Fruit fly (Drosophila melanogaster) whole organism, prepupa: ENCODE measurements around the gene Mps1.

ENCODE experiments used
- Blimp-1 ChIP-seq: fragments of 200-800 bp; sonication (Bioruptor generic); optimal IDR thresholded peaks from 3 replicates; lab custom pipeline; 2017; ENCODE audit warnings: missing biosample characterization, missing genetic modification characterization, mild to moderate bottlenecking, moderate library complexity, missing genetic modification reagents
- CG10631 ChIP-seq: fragments of 200-800 bp; sonication (Bioruptor generic); optimal IDR thresholded peaks from 2 replicates; lab custom pipeline; 2016; ENCODE audit warnings: missing biosample characterization, missing genetic modification characterization
- CG11294 ChIP-seq: fragments of 200-800 bp; sonication (Bioruptor generic); IDR thresholded peaks from 2 replicates; pipeline ENCODE4 v1.3.6; 2022; ENCODE audit warnings: missing biosample characterization, missing genetic modification characterization
- CG11762 ChIP-seq: fragments of 200-800 bp; sonication (Bioruptor generic); optimal IDR thresholded peaks from 3 replicates; lab custom pipeline; 2016; ENCODE audit warnings: missing biosample characterization, missing genetic modification characterization; ENCODE audit not compliant: insufficient read depth
- CG15336 ChIP-seq: fragments of 200-800 bp; sonication (Bioruptor generic); IDR thresholded peaks from 2 replicates; pipeline ENCODE4 v1.3.6; 2022; ENCODE audit warnings: missing biosample characterization, missing genetic modification characterization
- CG1621 ChIP-seq: fragments of 200-800 bp; sonication (Bioruptor generic); optimal IDR thresholded peaks from 3 replicates; lab custom pipeline; 2018; ENCODE audit warnings: missing biosample characterization, mild to moderate bottlenecking, missing genetic modification characterization
- CG16779 ChIP-seq: fragments of 200-800 bp; sonication (Bioruptor generic); optimal IDR thresholded peaks from 3 replicates; lab custom pipeline; 2017; ENCODE audit warnings: missing biosample characterization, mild to moderate bottlenecking, missing genetic modification characterization
- CG3032 ChIP-seq: fragments of 200-800 bp; optimal IDR thresholded peaks from 2 replicates; lab custom pipeline; 2019; ENCODE audit warnings: missing biosample characterization, mild to moderate bottlenecking, missing genetic modification characterization, moderate library complexity
- CG31627 ChIP-seq: fragments of 200-800 bp; sonication (Bioruptor generic); optimal IDR thresholded peaks from 3 replicates; lab custom pipeline; 2016; ENCODE audit warnings: missing biosample characterization, missing genetic modification characterization
- CG32006 ChIP-seq: fragments of 200-800 bp; sonication (Bioruptor generic); optimal IDR thresholded peaks from 3 replicates; lab custom pipeline; 2017; ENCODE audit warnings: missing biosample characterization, mild to moderate bottlenecking, missing genetic modification characterization
- CG34406 ChIP-seq: fragments of 200-800 bp; sonication (Bioruptor generic); optimal IDR thresholded peaks from 3 replicates; lab custom pipeline; 2016; ENCODE audit warnings: missing biosample characterization, missing genetic modification characterization
- CG4318 ChIP-seq: fragments of 200-800 bp; sonication (Bioruptor generic); optimal IDR thresholded peaks from 3 replicates; lab custom pipeline; 2017; ENCODE audit warnings: missing biosample characterization, mild to moderate bottlenecking, missing genetic modification characterization
- CG6163 ChIP-seq: fragments of 200-800 bp; sonication (Bioruptor generic); IDR thresholded peaks from 3 replicates; pipeline ENCODE4 v1.3.6; 2022; ENCODE audit warnings: missing biosample characterization, missing genetic modification characterization
- CG6276 ChIP-seq: fragments of 200-800 bp; sonication (Bioruptor generic); optimal IDR thresholded peaks from 2 replicates; lab custom pipeline; 2017; ENCODE audit warnings: missing biosample characterization, mild to moderate bottlenecking, missing genetic modification characterization
- CG6792 ChIP-seq: fragments of 200-800 bp; sonication (Bioruptor generic); optimal IDR thresholded peaks from 3 replicates; lab custom pipeline; 2016; ENCODE audit warnings: missing biosample characterization, missing genetic modification characterization
- CG8319 ChIP-seq: fragments of 200-800 bp; sonication (Bioruptor generic); optimal IDR thresholded peaks from 3 replicates; lab custom pipeline; 2016; ENCODE audit warnings: missing biosample characterization, missing genetic modification characterization
- CG8632 ChIP-seq: fragments of 200-800 bp; sonication (Bioruptor generic); optimal IDR thresholded peaks from 3 replicates; lab custom pipeline; 2016; ENCODE audit warnings: missing biosample characterization, missing genetic modification characterization
- Eip75B ChIP-seq: fragments of 200-800 bp; sonication (Bioruptor generic); optimal IDR thresholded peaks from 3 replicates; lab custom pipeline; 2016; ENCODE audit warnings: missing biosample characterization, missing genetic modification characterization
- Eip78C ChIP-seq: fragments of 200-800 bp; sonication (Bioruptor generic); peaks from one replicate; lab custom pipeline; 2016; ENCODE audit warnings: missing biosample characterization, missing genetic modification characterization
- Eip93F ChIP-seq: fragments of 200-800 bp; sonication (Bioruptor generic); optimal IDR thresholded peaks from 2 replicates; lab custom pipeline; 2016; ENCODE audit warnings: missing biosample characterization, mild to moderate bottlenecking, missing genetic modification characterization
- Ets21C ChIP-seq: fragments of 200-800 bp; sonication (Bioruptor generic); optimal IDR thresholded peaks from 3 replicates; lab custom pipeline; 2016; ENCODE audit warnings: missing biosample characterization, missing genetic modification characterization
- Ets96B ChIP-seq: fragments of 200-800 bp; optimal IDR thresholded peaks from 2 replicates; lab custom pipeline; 2019; ENCODE audit warnings: missing biosample characterization, mild to moderate bottlenecking, missing genetic modification characterization, moderate library complexity
- Gug ChIP-seq: fragments of 200-800 bp; sonication (Bioruptor generic); IDR thresholded peaks from 2 replicates; pipeline ENCODE4 v1.3.6; 2022; ENCODE audit warnings: missing biosample characterization, missing genetic modification characterization
- Hr39 ChIP-seq: fragments of 200-800 bp; sonication (Bioruptor generic); optimal IDR thresholded peaks from 2 replicates; lab custom pipeline; 2016; ENCODE audit warnings: missing biosample characterization, missing genetic modification characterization
- Lpt ChIP-seq: fragments of 200-800 bp; sonication (Bioruptor generic); optimal IDR thresholded peaks from 3 replicates; lab custom pipeline; 2016; ENCODE audit warnings: missing biosample characterization, missing genetic modification characterization
- Met ChIP-seq: fragments of 200-800 bp; sonication (Bioruptor generic); optimal IDR thresholded peaks from 3 replicates; lab custom pipeline; 2016; ENCODE audit warnings: missing biosample characterization, missing genetic modification characterization
- OdsH ChIP-seq: fragments of 200-800 bp; sonication (Bioruptor generic); optimal IDR thresholded peaks from 3 replicates; lab custom pipeline; 2016; ENCODE audit warnings: missing biosample characterization, missing genetic modification characterization
- Smox ChIP-seq: fragments of 200-800 bp; sonication (Bioruptor generic); optimal IDR thresholded peaks from 3 replicates; lab custom pipeline; 2016; ENCODE audit warnings: missing biosample characterization, missing genetic modification characterization
- Sox102F ChIP-seq: fragments of 200-800 bp; sonication (Bioruptor generic); optimal IDR thresholded peaks from 2 replicates; lab custom pipeline; 2016; ENCODE audit warnings: missing biosample characterization, mild to moderate bottlenecking, missing genetic modification characterization
- Sox14 ChIP-seq: fragments of 200-800 bp; sonication (Bioruptor generic); optimal IDR thresholded peaks from 3 replicates; lab custom pipeline; 2016; ENCODE audit warnings: missing biosample characterization, missing genetic modification characterization
- achi ChIP-seq: fragments of 200-800 bp; sonication (Bioruptor generic); optimal IDR thresholded peaks from 3 replicates; lab custom pipeline; 2016; ENCODE audit warnings: missing biosample characterization, missing genetic modification characterization
- cyc ChIP-seq: fragments of 200-800 bp; sonication (Bioruptor generic); optimal IDR thresholded peaks from 3 replicates; lab custom pipeline; 2016; ENCODE audit warnings: missing biosample characterization, missing genetic modification characterization
- dac ChIP-seq: fragments of 200-800 bp; sonication (Bioruptor generic); optimal IDR thresholded peaks from 2 replicates; lab custom pipeline; 2017; ENCODE audit warnings: missing biosample characterization, mild to moderate bottlenecking, missing genetic modification characterization
- dsx ChIP-seq: fragments of 200-800 bp; optimal IDR thresholded peaks from 3 replicates; lab custom pipeline; 2019; ENCODE audit warnings: missing biosample characterization, mild to moderate bottlenecking, missing genetic modification characterization, moderate library complexity; ENCODE audit not compliant: poor library complexity, severe bottlenecking
- eg ChIP-seq: fragments of 200-800 bp; sonication (Bioruptor generic); IDR thresholded peaks from 3 replicates; pipeline ENCODE4 v1.3.6; 2022; ENCODE audit warnings: missing biosample characterization, missing genetic modification characterization
- esn ChIP-seq: fragments of 200-800 bp; sonication (Bioruptor generic); optimal IDR thresholded peaks from 2 replicates; lab custom pipeline; 2016; ENCODE audit warnings: missing biosample characterization, mild to moderate bottlenecking, missing genetic modification characterization, moderate library complexity
- fd59A ChIP-seq: fragments of 200-800 bp; sonication (Bioruptor generic); optimal IDR thresholded peaks from 2 replicates; lab custom pipeline; 2017; ENCODE audit warnings: missing biosample characterization, mild to moderate bottlenecking, missing genetic modification characterization, missing genetic modification reagents
- fd85E ChIP-seq: fragments of 200-800 bp; sonication (Bioruptor generic); optimal IDR thresholded peaks from 3 replicates; lab custom pipeline; 2016; ENCODE audit warnings: missing biosample characterization, missing genetic modification characterization
- fkh ChIP-seq: fragments of 200-800 bp; sonication (Bioruptor generic); optimal IDR thresholded peaks from 3 replicates; lab custom pipeline; 2017; ENCODE audit warnings: missing biosample characterization, mild to moderate bottlenecking, missing genetic modification characterization, moderate library complexity
- lz ChIP-seq: fragments of 200-800 bp; sonication (Bioruptor generic); optimal IDR thresholded peaks from 3 replicates; lab custom pipeline; 2016; ENCODE audit warnings: missing biosample characterization, missing genetic modification characterization
- pdm3 ChIP-seq: fragments of 200-800 bp; sonication (Bioruptor generic); optimal IDR thresholded peaks from 3 replicates; lab custom pipeline; 2016; ENCODE audit warnings: missing biosample characterization, missing genetic modification characterization
- salr ChIP-seq, 2 experiments: fragments of 200-800 bp; sonication (Bioruptor generic); optimal IDR thresholded peaks; 3 replicates each; lab custom pipeline; 2016 to 2018; ENCODE audit warnings: missing biosample characterization in 2 of 2, missing genetic modification characterization in 2 of 2, mild to moderate bottlenecking in 1 of 2
- spab ChIP-seq: fragments of 200-800 bp; sonication (Bioruptor generic); optimal IDR thresholded peaks from 2 replicates; lab custom pipeline; 2017; ENCODE audit warnings: missing biosample characterization, mild to moderate bottlenecking, missing genetic modification characterization, missing genetic modification reagents
- ss ChIP-seq, 2 experiments: fragments of 200-800 bp; sonication (Bioruptor generic); optimal IDR thresholded peaks; 2 replicates in 1 of 2; 3 replicates in 1 of 2; lab custom pipeline; 2017 to 2018; ENCODE audit warnings: mild to moderate bottlenecking in 2 of 2, missing biosample characterization in 2 of 2, missing genetic modification characterization in 2 of 2, moderate library complexity in 1 of 2
- svp ChIP-seq: fragments of 200-800 bp; sonication (Bioruptor generic); peaks from one replicate; lab custom pipeline; 2016; ENCODE audit warnings: missing biosample characterization, missing genetic modification characterization

Mps1 gene

DNA sequence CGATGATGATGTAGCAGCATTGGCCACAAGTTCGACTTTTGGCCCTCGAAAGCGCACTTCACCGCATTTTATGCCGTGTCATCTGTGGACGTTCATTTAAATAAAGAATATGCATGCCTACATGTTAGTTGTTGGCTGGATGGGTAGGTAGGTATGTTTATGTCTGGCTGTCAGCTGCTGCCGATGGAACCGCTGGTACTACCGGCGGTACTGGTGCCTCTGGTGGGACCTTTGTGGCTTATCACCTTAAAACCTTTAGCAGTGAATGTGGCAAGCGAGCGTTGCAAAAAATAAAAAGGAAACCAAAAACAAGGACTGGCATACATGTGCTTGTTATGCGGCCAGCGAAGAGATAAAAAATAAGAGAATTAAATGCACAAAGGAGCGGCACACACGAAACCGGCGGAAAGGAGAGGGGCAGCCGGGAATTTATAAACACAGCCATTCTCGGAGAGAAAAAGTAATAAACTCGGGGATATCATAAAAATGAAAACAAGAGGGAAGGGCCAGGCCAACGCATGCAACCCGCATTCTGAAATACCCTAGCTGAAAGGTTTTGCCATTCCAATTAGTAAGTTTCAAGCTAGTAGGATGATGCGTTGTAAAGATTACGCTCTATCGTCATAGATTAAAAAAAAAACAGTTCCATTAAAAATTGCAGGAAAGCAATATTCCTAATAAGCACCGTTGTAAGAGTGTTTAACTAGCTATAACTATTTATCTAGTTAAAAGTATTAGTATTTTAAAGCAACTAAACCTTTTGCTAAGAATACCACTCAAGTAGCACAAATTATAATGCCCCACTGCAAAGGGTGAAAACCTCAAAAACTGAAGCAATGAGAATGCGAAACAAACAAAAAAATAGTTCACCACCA is 31.1 kb downstream of the Mps1 start (continued):
- TF ChIP-seq spab (GFP tag; lab: Kevin White, UChicago), result peak; percentile 77
- peak; percentile 84 for TF ChIP-seq CG10631 (GFP tag; lab: Kevin White, UChicago)
- TF ChIP-seq OdsH (GFP tag; lab: Kevin White, UChicago), result peak; percentile 86
- peak; percentile 77 for TF ChIP-seq Met (GFP tag; lab: Kevin White, UChicago)
- peak; percentile 66 for TF ChIP-seq CG8319 (GFP tag; lab: Kevin White, UChicago)
- TF ChIP-seq fd59A, result peak; percentile 91
- TF ChIP-seq Gug (GFP tag; lab: Robert Waterston, UW), result no peak
- TF ChIP-seq Eip75B (GFP tag; lab: Kevin White, UChicago), result peak; percentile 84
- TF ChIP-seq CG15336 (GFP tag; lab: Robert Waterston, UW), result peak; percentile 47; the same call in 1 of the 2 replicates
- TF ChIP-seq CG32006, result peak; percentile 81
- peak; percentile 35; the same call in 1 of the 2 replicates for TF ChIP-seq CG11294 (GFP tag; lab: Robert Waterston, UW)
- TF ChIP-seq CG4318 (GFP tag; lab: Kevin White, UChicago), result peak; percentile 34
- TF ChIP-seq Eip93F (GFP tag; lab: Kevin White, UChicago), result no peak
- TF ChIP-seq salr (GFP tag; optimal IDR thresholded peaks at IDR 0.05; lab: Kevin White, UChicago), result peak; percentile 68 to 69
- peak; percentile 76 for TF ChIP-seq esn (GFP tag; lab: Kevin White, UChicago)
- TF ChIP-seq CG11762 (GFP tag; lab: Kevin White, UChicago), result peak; percentile 52
- peak; percentile 95 for TF ChIP-seq Eip78C (GFP tag; lab: Kevin White, UChicago)
- TF ChIP-seq Sox14, result peak; percentile 84
- TF ChIP-seq svp (GFP tag; lab: Kevin White, UChicago), result peak; percentile 90
- TF ChIP-seq CG6792 (GFP tag; lab: Kevin White, UChicago), result peak; percentile 69
- peak; percentile 63 for TF ChIP-seq dsx (GFP tag; lab: Kevin White, UChicago)
- TF ChIP-seq CG31627, result peak; percentile 75
- TF ChIP-seq CG6276, result peak; percentile 3
- peak; percentile 5 for TF ChIP-seq Blimp-1
- TF ChIP-seq Lpt, result no peak
- peak; percentile 90 for TF ChIP-seq CG3032 (tag; lab: Kevin White, UChicago)
- TF ChIP-seq eg (GFP tag; lab: Robert Waterston, UW), result peak; percentile 53; the same call in 1 of the 3 replicates
- TF ChIP-seq pdm3 (GFP tag; lab: Kevin White, UChicago), result peak; percentile 86
- peak; percentile 77 for TF ChIP-seq CG1621
- no peak for TF ChIP-seq fd85E (GFP tag; lab: Kevin White, UChicago)
- peak; percentile 75 for TF ChIP-seq CG8632 (GFP tag; lab: Kevin White, UChicago)
- peak; percentile 63 for TF ChIP-seq Hr39 (GFP tag; lab: Kevin White, UChicago)
- peak; percentile 52 for TF ChIP-seq Ets21C
- peak; percentile 75 for TF ChIP-seq lz (GFP tag; lab: Kevin White, UChicago)

DNA sequence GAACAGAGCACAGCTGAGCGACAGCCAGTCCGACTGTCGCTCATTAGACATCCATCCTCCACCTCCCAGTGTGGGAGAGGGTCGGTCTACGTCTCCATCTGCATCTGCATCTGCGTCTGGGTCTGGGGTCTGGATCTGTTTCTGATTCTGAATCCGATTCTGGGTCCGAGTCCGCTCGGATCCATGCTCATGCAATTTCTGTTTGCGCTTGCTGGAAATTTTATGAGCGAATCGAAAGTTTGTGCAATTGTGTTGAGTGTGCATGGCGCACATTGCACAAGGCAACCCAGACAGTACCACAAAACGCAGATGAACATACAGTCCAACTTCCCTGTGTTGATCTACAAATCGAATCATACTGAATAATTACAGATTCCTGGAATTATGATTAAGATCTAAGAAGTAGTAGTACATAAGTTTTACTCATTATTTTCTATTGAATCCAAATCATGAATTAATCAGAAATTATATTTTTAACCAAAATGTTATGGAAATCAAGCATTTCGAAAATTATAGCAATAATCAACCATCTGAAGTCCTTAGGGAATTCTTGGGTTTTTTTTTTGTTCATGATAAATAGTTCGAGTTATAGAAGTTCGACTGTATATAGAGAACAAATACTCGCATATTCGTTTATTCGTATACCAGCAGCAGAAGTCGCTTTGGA is 32.1 kb downstream of the Mps1 start:
- TF ChIP-seq achi (GFP tag; lab: Kevin White, UChicago), result peak; percentile 95
- peak; percentile 94 for TF ChIP-seq Smox (GFP tag; lab: Kevin White, UChicago)
- TF ChIP-seq CG8319 (GFP tag; lab: Kevin White, UChicago), result peak; percentile 93
- peak; percentile 26 for TF ChIP-seq Eip93F (GFP tag; lab: Kevin White, UChicago)
- peak; percentile 97 for TF ChIP-seq Sox14
- peak; percentile 89 for TF ChIP-seq CG16779 (tag; lab: Kevin White, UChicago)
- peak; percentile 98 for TF ChIP-seq OdsH (GFP tag; lab: Kevin White, UChicago)
- TF ChIP-seq CG34406 (GFP tag; lab: Kevin White, UChicago), result peak; percentile 94
- peak; percentile 96 for TF ChIP-seq CG10631 (GFP tag; lab: Kevin White, UChicago)
- peak; percentile 91 for TF ChIP-seq Ets21C
- peak; percentile 95 for TF ChIP-seq cyc (GFP tag; lab: Kevin White, UChicago)
- TF ChIP-seq CG3032 (tag; lab: Kevin White, UChicago), result peak; percentile 90
- peak; percentile 95 for TF ChIP-seq CG6792 (GFP tag; lab: Kevin White, UChicago)
- TF ChIP-seq Met (GFP tag; lab: Kevin White, UChicago), result peak; percentile 96
- TF ChIP-seq lz (GFP tag; lab: Kevin White, UChicago), result peak; percentile 95
- TF ChIP-seq CG1621, result peak; percentile 78
- TF ChIP-seq Eip75B (GFP tag; lab: Kevin White, UChicago), result peak; percentile 97
- no peak for TF ChIP-seq fkh (GFP tag; lab: Kevin White, UChicago)
- TF ChIP-seq Sox102F (GFP tag; lab: Kevin White, UChicago), result peak; percentile 93
- TF ChIP-seq Ets96B, result peak; percentile 93
- peak; percentile 86 to 91 for TF ChIP-seq ss (GFP tag; optimal IDR thresholded peaks at IDR 0.05; lab: Kevin White, UChicago)
- TF ChIP-seq CG32006, result peak; percentile 98
- TF ChIP-seq dac (GFP tag; lab: Kevin White, UChicago), result peak; percentile 83
- TF ChIP-seq CG15336 (GFP tag; lab: Robert Waterston, UW), result peak; percentile 97
- peak; percentile 91 for TF ChIP-seq CG6163
- TF ChIP-seq CG11294 (GFP tag; lab: Robert Waterston, UW), result peak; percentile 94
